Worm (Caenorhabditis elegans): ENCODE measurements around the gene spe-49.

spe-49 gene

DNA sequence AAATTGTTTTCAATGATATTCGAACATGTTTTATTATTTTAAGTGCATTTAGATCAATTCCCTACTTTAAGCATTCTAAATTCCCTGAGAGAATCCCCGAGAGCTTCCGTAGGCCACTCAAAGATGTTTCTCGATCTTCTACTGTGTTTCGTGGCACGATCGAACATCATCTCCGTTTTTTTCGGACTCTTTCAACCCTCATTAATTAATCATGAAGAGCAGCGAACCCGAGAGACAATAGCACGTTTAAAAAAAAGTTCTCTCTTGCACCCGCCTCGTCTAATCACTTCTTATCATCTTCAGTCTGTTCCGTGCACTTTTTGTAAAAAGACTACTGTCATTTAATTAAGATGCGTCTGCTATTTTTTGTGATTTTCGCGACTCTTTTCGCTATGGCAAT, 7.4 kb downstream of the spe-49 start, which contains the start of gene K12B6.11:
K12B6.11 (plus strand) TSS at position 301 of the 400 bp plus-strand sequence.
- TF ChIP-seq med-1 (GFP tag; optimal IDR thresholded peaks at IDR 0.05; ENCODE audit: insufficient read depth) (no peak), ztf-29 (GFP tag; IDR thresholded peaks at IDR 0.05) (no peak), T22C8.4 (GFP tag; IDR thresholded peaks at IDR 0.05) (no peak), klf-2 (GFP tag; conservative IDR thresholded peaks at IDR 0.05) (no peak), ref-1 (GFP tag; conservative IDR thresholded peaks at IDR 0.05) (no peak), tab-1 (GFP tag; IDR thresholded peaks at IDR 0.05) (no peak), cog-1 (tag; optimal IDR thresholded peaks at IDR 0.05) (no peak), flt-1 (GFP tag; IDR thresholded peaks at IDR 0.05) (no peak), ztf-23 (GFP tag; IDR thresholded peaks at IDR 0.05) (no peak)

DNA sequence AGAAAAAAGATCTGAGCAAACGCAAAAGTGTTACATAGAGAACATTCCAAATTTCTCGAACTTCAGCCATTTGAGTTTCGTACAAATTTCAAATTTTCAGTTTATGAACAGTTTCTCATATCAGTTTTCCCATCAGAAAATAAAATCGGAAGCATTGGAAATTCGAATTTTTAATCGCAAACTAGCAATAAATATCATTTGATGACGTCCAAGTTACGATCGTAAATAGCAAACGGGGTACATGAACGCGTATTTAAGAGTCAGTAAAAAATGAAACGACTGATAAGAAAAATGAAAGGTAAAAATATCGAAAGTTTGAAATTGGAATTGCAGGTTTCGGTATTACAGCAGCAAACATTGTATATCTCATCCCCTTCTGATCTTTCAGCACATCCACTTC, 10.1 kb downstream of the spe-49 start:
- TF ChIP-seq ztf-23 (GFP tag; IDR thresholded peaks at IDR 0.05) (no peak), ztf-29 (GFP tag; IDR thresholded peaks at IDR 0.05) (no peak), ref-1 (GFP tag; conservative IDR thresholded peaks at IDR 0.05) (no peak), T22C8.4 (GFP tag; IDR thresholded peaks at IDR 0.05) (no peak), cog-1 (tag; optimal IDR thresholded peaks at IDR 0.05) (no peak), klf-2 (GFP tag; conservative IDR thresholded peaks at IDR 0.05) (no peak), flt-1 (GFP tag; IDR thresholded peaks at IDR 0.05) (no peak), med-1 (GFP tag; optimal IDR thresholded peaks at IDR 0.05; ENCODE audit: insufficient read depth) (no peak), tab-1 (GFP tag; IDR thresholded peaks at IDR 0.05) (no peak)

DNA sequence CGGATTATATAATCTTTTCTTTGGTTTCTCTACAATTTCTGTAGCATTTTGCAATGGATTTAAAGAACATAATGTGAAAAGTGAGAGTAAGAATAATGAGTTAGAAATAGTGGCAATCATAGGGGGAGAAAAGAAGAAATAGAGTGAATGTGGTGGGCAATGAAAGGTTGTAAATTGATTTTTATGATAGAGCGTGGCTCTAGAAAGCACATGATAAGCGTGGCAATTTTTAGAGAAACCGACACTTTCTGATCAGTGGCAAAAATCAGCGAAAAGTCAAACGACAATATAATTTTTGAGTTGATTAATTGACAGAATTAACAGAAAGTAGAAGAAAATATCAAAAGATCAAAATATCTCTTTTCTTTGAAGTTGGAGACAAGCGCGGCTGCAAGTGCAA, 11.2 kb downstream of the spe-49 start, which contains the start of gene K12B6.9:
K12B6.9 (minus strand) TSS at position 266 of the 400 bp plus-strand sequence.
- no peak for TF ChIP-seq med-1 (GFP tag; optimal IDR thresholded peaks at IDR 0.05; ENCODE audit: insufficient read depth)
- TF ChIP-seq ztf-29 (GFP tag; IDR thresholded peaks at IDR 0.05) = no peak
- TF ChIP-seq tab-1 (GFP tag; IDR thresholded peaks at IDR 0.05) = no peak
- no peak for TF ChIP-seq ref-1 (GFP tag; conservative IDR thresholded peaks at IDR 0.05)
- TF ChIP-seq klf-2 (GFP tag; conservative IDR thresholded peaks at IDR 0.05) = no peak
- no peak for TF ChIP-seq T22C8.4 (GFP tag; IDR thresholded peaks at IDR 0.05)
- TF ChIP-seq cog-1 (tag; optimal IDR thresholded peaks at IDR 0.05) = no peak
- TF ChIP-seq ztf-23 (GFP tag; IDR thresholded peaks at IDR 0.05) = no peak
- no peak for TF ChIP-seq flt-1 (GFP tag; IDR thresholded peaks at IDR 0.05)

DNA sequence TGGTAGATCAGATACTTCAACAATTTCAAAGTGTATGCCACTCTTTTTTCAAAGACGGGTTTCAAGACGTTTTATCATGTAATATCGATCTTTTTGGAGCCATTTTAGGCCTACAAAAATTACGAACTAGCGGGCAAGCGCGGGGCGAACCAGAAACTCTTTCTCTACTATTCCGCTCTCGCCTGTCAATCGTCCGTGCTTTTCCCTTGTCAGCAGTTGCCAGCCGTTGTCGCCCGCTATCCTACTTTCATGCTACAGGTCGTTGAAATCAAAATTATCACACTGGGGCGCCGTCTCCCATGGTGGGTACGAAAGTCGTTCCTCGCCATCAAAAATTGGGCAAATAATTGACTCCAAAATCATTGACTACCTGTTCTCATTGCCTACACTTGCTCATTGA, 19.9 kb downstream of the spe-49 start:
- TF ChIP-seq T22C8.4 (GFP tag; IDR thresholded peaks at IDR 0.05) (no peak), ztf-29 (GFP tag; IDR thresholded peaks at IDR 0.05) (no peak), med-1 (GFP tag; optimal IDR thresholded peaks at IDR 0.05; ENCODE audit: insufficient read depth) (no peak), flt-1 (GFP tag; IDR thresholded peaks at IDR 0.05) (no peak), klf-2 (GFP tag; conservative IDR thresholded peaks at IDR 0.05) (no peak), ref-1 (GFP tag; conservative IDR thresholded peaks at IDR 0.05) (no peak), ztf-23 (GFP tag; IDR thresholded peaks at IDR 0.05) (no peak), cog-1 (tag; optimal IDR thresholded peaks at IDR 0.05) (no peak), tab-1 (GFP tag; IDR thresholded peaks at IDR 0.05) (no peak)

DNA sequence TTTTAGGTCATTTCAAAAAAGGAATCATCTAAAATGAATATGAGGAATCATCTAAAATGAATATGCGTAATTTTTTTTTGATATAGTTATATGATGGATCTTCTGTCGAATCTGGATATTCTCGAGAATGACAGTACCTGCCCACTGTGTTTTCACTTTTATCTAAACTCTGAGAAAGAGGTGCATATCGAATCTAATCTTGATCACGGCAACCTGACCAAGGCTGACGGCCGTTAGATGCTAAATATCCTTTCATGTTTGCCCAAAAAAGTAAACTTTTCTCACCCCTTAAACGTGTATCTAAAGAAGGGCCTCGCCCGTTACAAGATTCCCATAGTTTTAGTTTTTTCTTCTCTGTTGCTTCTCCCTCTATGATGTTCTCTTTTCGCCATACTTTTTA, 21.3 kb downstream of the spe-49 start:
- TF ChIP-seq T22C8.4 (GFP tag; IDR thresholded peaks at IDR 0.05) = no peak
- TF ChIP-seq ref-1 (GFP tag; conservative IDR thresholded peaks at IDR 0.05) = no peak
- TF ChIP-seq flt-1 (GFP tag; IDR thresholded peaks at IDR 0.05) = no peak
- TF ChIP-seq klf-2 (GFP tag; conservative IDR thresholded peaks at IDR 0.05) = no peak
- TF ChIP-seq ztf-29 (GFP tag; IDR thresholded peaks at IDR 0.05) = no peak
- TF ChIP-seq tab-1 (GFP tag; IDR thresholded peaks at IDR 0.05) = no peak
- no peak for TF ChIP-seq ztf-23 (GFP tag; IDR thresholded peaks at IDR 0.05)
- TF ChIP-seq cog-1 (tag; optimal IDR thresholded peaks at IDR 0.05) = no peak
- TF ChIP-seq med-1 (GFP tag; optimal IDR thresholded peaks at IDR 0.05; ENCODE audit: insufficient read depth) = no peak

DNA sequence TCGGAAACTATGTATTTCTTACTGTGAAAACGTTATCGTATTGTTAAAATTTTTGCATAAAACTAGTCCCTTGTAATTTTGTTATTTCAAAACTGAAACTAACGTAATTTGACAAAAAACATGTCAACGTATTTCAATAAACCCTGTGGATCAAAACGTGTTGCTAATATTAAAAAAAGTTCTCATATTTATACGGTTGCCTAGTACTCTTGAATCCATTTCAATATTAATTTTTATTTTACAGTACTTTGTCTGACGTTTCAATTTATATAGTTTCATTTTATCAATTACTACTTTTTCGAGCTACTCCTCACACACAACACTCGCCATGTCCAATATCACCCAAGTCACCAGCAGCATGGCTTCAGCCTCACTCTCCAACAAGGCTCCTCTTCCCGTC, 22.3 kb downstream of the spe-49 start, which contains the start of gene sago-1:
sago-1 (plus strand) TSS at position 301 of the 400 bp plus-strand sequence.
- TF ChIP-seq med-1 (GFP tag; optimal IDR thresholded peaks at IDR 0.05; ENCODE audit: insufficient read depth) (no peak), tab-1 (GFP tag; IDR thresholded peaks at IDR 0.05) (no peak), ztf-23 (GFP tag; IDR thresholded peaks at IDR 0.05) (no peak), flt-1 (GFP tag; IDR thresholded peaks at IDR 0.05) (no peak), ref-1 (GFP tag; conservative IDR thresholded peaks at IDR 0.05) (no peak), ztf-29 (GFP tag; IDR thresholded peaks at IDR 0.05) (no peak), klf-2 (GFP tag; conservative IDR thresholded peaks at IDR 0.05) (no peak), cog-1 (tag; optimal IDR thresholded peaks at IDR 0.05) (no peak), T22C8.4 (GFP tag; IDR thresholded peaks at IDR 0.05) (no peak)

DNA sequence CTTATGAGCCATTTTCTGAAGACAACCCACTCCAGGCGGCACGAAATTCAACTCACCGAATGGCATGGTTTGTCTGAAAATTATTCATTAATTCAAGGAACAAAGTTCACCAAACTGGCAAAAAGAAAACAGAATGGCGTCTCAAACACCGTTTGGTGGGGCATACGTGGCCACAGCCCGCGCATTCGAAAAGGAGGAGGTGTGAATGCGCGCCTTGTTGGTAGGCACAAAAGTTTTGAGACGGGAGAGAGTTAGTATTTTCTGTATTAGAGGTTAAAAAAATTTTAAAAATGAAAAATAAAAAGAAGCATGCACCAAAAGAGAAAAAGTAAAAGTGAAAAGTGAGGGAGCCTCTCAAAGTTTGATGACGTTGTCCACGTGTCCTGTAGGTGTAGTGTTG, 30.8 kb downstream of the spe-49 start:
- TF ChIP-seq tab-1 (GFP tag; IDR thresholded peaks at IDR 0.05) = no peak
- no peak for TF ChIP-seq flt-1 (GFP tag; IDR thresholded peaks at IDR 0.05)
- TF ChIP-seq T22C8.4 (GFP tag; IDR thresholded peaks at IDR 0.05) = no peak
- no peak for TF ChIP-seq ref-1 (GFP tag; conservative IDR thresholded peaks at IDR 0.05)
- no peak for TF ChIP-seq ztf-23 (GFP tag; IDR thresholded peaks at IDR 0.05)
- TF ChIP-seq cog-1 (tag; optimal IDR thresholded peaks at IDR 0.05) = no peak
- no peak for TF ChIP-seq klf-2 (GFP tag; conservative IDR thresholded peaks at IDR 0.05)
- no peak for TF ChIP-seq ztf-29 (GFP tag; IDR thresholded peaks at IDR 0.05)
- no peak for TF ChIP-seq med-1 (GFP tag; optimal IDR thresholded peaks at IDR 0.05; ENCODE audit: insufficient read depth)

DNA sequence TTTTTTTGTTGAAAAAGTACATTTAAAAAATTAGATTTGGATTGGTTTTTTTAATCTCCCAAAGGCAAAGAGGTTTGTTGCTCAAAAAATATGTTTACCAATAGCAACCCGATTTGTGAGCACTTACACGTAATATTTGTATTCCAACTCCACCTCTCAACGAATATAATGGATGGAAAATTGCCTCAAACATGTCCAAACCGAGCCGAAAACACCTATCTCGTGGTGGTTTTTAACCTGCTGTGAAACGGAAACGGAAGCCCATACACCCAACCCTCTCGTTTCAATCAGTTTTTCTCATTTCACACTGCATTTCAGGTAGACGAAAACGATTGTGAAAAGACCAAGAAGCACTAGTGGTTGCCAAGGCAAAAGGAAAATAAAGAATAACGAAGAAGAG, 35.5 kb downstream of the spe-49 start, which contains the start of gene cest-24:
cest-24 (plus strand) TSS at position 301 of the 400 bp plus-strand sequence.
- no peak for TF ChIP-seq med-1 (GFP tag; optimal IDR thresholded peaks at IDR 0.05; ENCODE audit: insufficient read depth)
- TF ChIP-seq ztf-29 (GFP tag; IDR thresholded peaks at IDR 0.05) = no peak
- TF ChIP-seq tab-1 (GFP tag; IDR thresholded peaks at IDR 0.05) = no peak
- no peak for TF ChIP-seq T22C8.4 (GFP tag; IDR thresholded peaks at IDR 0.05)
- no peak for TF ChIP-seq klf-2 (GFP tag; conservative IDR thresholded peaks at IDR 0.05)
- no peak for TF ChIP-seq cog-1 (tag; optimal IDR thresholded peaks at IDR 0.05)
- TF ChIP-seq flt-1 (GFP tag; IDR thresholded peaks at IDR 0.05) = no peak
- TF ChIP-seq ztf-23 (GFP tag; IDR thresholded peaks at IDR 0.05) = no peak
- no peak for TF ChIP-seq ref-1 (GFP tag; conservative IDR thresholded peaks at IDR 0.05)

DNA sequence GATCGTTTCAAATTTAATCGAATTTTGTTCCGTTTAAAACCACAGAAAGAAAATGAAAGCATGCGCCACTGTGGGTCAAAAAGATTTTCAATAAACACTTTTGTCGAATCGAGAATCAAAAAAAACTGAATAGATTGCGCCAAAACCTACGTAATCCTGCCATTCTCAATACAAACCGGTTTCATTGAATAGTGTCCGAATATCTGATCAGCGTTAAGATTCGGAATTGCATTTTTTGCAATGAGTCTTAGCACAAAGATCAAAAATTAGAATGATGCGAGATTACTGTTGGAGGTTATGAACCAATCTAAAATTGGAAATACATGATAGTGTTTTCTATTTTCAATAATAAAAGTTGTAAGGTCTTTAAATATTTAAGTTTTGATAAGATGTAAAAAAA, 36.8 kb downstream of the spe-49 start:
- no peak for TF ChIP-seq klf-2 (GFP tag; conservative IDR thresholded peaks at IDR 0.05)
- TF ChIP-seq ztf-23 (GFP tag; IDR thresholded peaks at IDR 0.05) = no peak
- TF ChIP-seq tab-1 (GFP tag; IDR thresholded peaks at IDR 0.05) = no peak

DNA sequence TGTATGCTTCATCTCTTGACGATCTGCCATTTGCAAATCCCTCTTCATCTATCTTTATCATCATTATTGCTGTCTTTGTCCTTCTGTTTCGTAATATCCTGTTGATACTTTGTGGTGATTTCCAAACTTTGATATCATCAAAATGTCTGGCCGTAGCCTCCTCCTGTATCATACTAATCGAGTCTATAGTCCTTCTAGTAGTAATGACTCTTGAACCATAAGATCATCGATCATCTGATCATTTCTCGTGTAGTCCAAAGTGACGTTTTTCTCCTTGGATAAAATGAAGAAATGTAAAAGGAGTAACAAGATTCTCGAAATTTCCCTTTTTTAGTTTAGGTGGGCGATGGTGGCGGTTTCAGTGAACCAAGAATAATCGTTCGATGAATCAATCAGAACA, 38.2 kb downstream of the spe-49 start:
- TF ChIP-seq klf-2 (GFP tag; conservative IDR thresholded peaks at IDR 0.05) (no peak), ztf-29 (GFP tag; IDR thresholded peaks at IDR 0.05) (no peak), tab-1 (GFP tag; IDR thresholded peaks at IDR 0.05) (no peak), ref-1 (GFP tag; conservative IDR thresholded peaks at IDR 0.05) (no peak)
